Worm (Caenorhabditis elegans) whole organism, L4 larva: ENCODE results near the gene tbx-7.

Source experiments
- F26F4.8 ChIP-seq: fragments of 200-800 bp; sonication (Bioruptor generic); conservative IDR thresholded peaks from 2 replicates; pipeline ENCODE4 v1.3.6; 2022; ENCODE audit warnings: missing genetic modification characterization, missing compliant biosample characterization
- F37D6.2 ChIP-seq: sonication (generic microtip); optimal IDR thresholded peaks from 2 replicates; lab custom pipeline; 2016; ENCODE audit warnings: mild to moderate bottlenecking, missing genetic modification characterization, missing compliant biosample characterization
- T20F7.1 ChIP-seq: fragments of 200-800 bp; sonication (Bioruptor generic); optimal IDR thresholded peaks from 2 replicates; lab custom pipeline; 2018; ENCODE audit warnings: mild to moderate bottlenecking, missing genetic modification characterization, missing compliant biosample characterization
- T26A8.4 ChIP-seq: fragments of 200-800 bp; sonication (Bioruptor generic); IDR thresholded peaks from 2 replicates; pipeline ENCODE4 v1.3.6; 2022; ENCODE audit warnings: missing genetic modification characterization, missing compliant biosample characterization
- Y75B8A.6 ChIP-seq: fragments of 200-800 bp; sonication (Bioruptor generic); IDR thresholded peaks from 2 replicates; pipeline ENCODE4 v1.3.6; 2022; ENCODE audit warnings: missing genetic modification reagents, missing genetic modification characterization, missing compliant biosample characterization
- ZK337.2 ChIP-seq: fragments of 200-800 bp; sonication (Bioruptor generic); IDR thresholded peaks from 2 replicates; pipeline ENCODE4 v1.3.6; 2022; ENCODE audit warnings: missing genetic modification reagents, missing genetic modification characterization, missing compliant biosample characterization
- aha-1 ChIP-seq: fragments of 150-350 bp; peaks from one replicate; lab custom pipeline; 2014; ENCODE audit warnings: missing biosample characterization, missing genetic modification characterization
- ama-1 ChIP-seq: fragments of 150-350 bp; optimal IDR thresholded peaks from 2 replicates; lab custom pipeline; 2014; ENCODE audit warnings: inconsistent platforms, mixed read lengths
- arid-1 ChIP-seq: fragments of 200-800 bp; sonication (Bioruptor generic); conservative IDR thresholded peaks from 2 replicates; pipeline ENCODE4 v1.3.6; 2022; ENCODE audit warnings: missing genetic modification reagents, missing genetic modification characterization, missing compliant biosample characterization
- attf-4 ChIP-seq: sonication (generic microtip); optimal IDR thresholded peaks from 3 replicates; lab custom pipeline; 2017; ENCODE audit warnings: missing biosample characterization, missing genetic modification characterization
- ceh-20 ChIP-seq: fragments of 200-800 bp; sonication (Bioruptor generic); IDR thresholded peaks from 2 replicates; pipeline ENCODE4 v1.3.6; 2022; ENCODE audit warnings: missing genetic modification reagents, missing genetic modification characterization, missing compliant biosample characterization
- ceh-44 ChIP-seq: fragments of 200-800 bp; sonication (Bioruptor generic); IDR thresholded peaks from 2 replicates; pipeline ENCODE4 v1.3.6; 2022; ENCODE audit warnings: missing genetic modification reagents, missing genetic modification characterization, missing compliant biosample characterization
- cey-2 ChIP-seq: sonication (generic microtip); optimal IDR thresholded peaks from 3 replicates; lab custom pipeline; 2017; ENCODE audit warnings: missing genetic modification characterization, mild to moderate bottlenecking, missing compliant biosample characterization, antibody characterized with exemption, borderline replicate concordance; ENCODE audit not compliant: insufficient read depth
- daf-16 ChIP-seq, 3 experiments: sonication (generic microtip); optimal IDR thresholded peaks; 2 replicates each; lab custom pipeline; 2016 to 2017; ENCODE audit warnings: missing genetic modification characterization in 3 of 3, missing genetic modification reagents in 3 of 3, mild to moderate bottlenecking in 2 of 3, missing compliant biosample characterization in 2 of 3, missing biosample characterization in 1 of 3, moderate library complexity in 1 of 3
- daf-8 ChIP-seq: fragments of 200-800 bp; sonication (Bioruptor generic); IDR thresholded peaks from 2 replicates; pipeline ENCODE4 v1.3.6; 2022; ENCODE audit warnings: missing genetic modification characterization, missing compliant biosample characterization
- dmd-8 ChIP-seq: fragments of 200-800 bp; sonication (Bioruptor generic); IDR thresholded peaks from 2 replicates; pipeline ENCODE4 v1.3.6; 2022; ENCODE audit warnings: missing genetic modification characterization, missing compliant biosample characterization
- egl-27 ChIP-seq: sonication (generic microtip); optimal IDR thresholded peaks from 3 replicates; lab custom pipeline; 2017; ENCODE audit warnings: missing biosample characterization, missing genetic modification reagents, missing genetic modification characterization
- fos-1 ChIP-seq: fragments of 150-350 bp; optimal IDR thresholded peaks from 2 replicates; lab custom pipeline; 2014; ENCODE audit warnings: missing biosample characterization, missing genetic modification characterization
- gei-8 ChIP-seq: fragments of 200-800 bp; sonication (Bioruptor generic); optimal IDR thresholded peaks from 2 replicates; lab custom pipeline; 2018; ENCODE audit warnings: mild to moderate bottlenecking, missing genetic modification characterization, missing compliant biosample characterization
- hlh-30 ChIP-seq: sonication (generic microtip); optimal IDR thresholded peaks from 2 replicates; lab custom pipeline; 2017; ENCODE audit warnings: antibody characterized with exemption, mild to moderate bottlenecking, missing genetic modification characterization, missing compliant biosample characterization; ENCODE audit not compliant: insufficient read depth
- lim-7 ChIP-seq: fragments of 200-800 bp; sonication (Bioruptor generic); IDR thresholded peaks from 2 replicates; pipeline ENCODE4 v1.3.6; 2022; ENCODE audit warnings: missing genetic modification characterization, missing compliant biosample characterization
- lin-15B ChIP-seq: fragments of 150-350 bp; sonication (generic microtip); optimal IDR thresholded peaks from 3 replicates; lab custom pipeline; 2014; ENCODE audit warnings: missing biosample characterization, missing genetic modification characterization
- lin-29 ChIP-seq: fragments of 200-800 bp; sonication (Bioruptor generic); IDR thresholded peaks from 2 replicates; pipeline ENCODE4 v1.3.6; 2022; ENCODE audit warnings: missing genetic modification reagents, missing genetic modification characterization, missing compliant biosample characterization
- lin-39 ChIP-seq: fragments of 150-350 bp; optimal IDR thresholded peaks from 2 replicates; lab custom pipeline; 2014; ENCODE audit warnings: missing biosample characterization, missing genetic modification reagents, missing genetic modification characterization
- lir-3 ChIP-seq: sonication (generic microtip); optimal IDR thresholded peaks from 2 replicates; lab custom pipeline; 2016; ENCODE audit warnings: mild to moderate bottlenecking, missing genetic modification characterization, missing compliant biosample characterization
- madf-9 ChIP-seq: fragments of 200-800 bp; sonication (Bioruptor generic); conservative IDR thresholded peaks from 2 replicates; pipeline ENCODE4 v1.3.6; 2022; ENCODE audit warnings: missing genetic modification reagents, missing genetic modification characterization, missing compliant biosample characterization
- nhr-10 ChIP-seq: fragments of 150-350 bp; optimal IDR thresholded peaks from 2 replicates; lab custom pipeline; 2014; ENCODE audit warnings: missing biosample characterization, missing genetic modification characterization
- nhr-11 ChIP-seq: fragments of 150-350 bp; optimal IDR thresholded peaks from 2 replicates; lab custom pipeline; 2014; ENCODE audit warnings: missing biosample characterization, missing genetic modification characterization
- nhr-237 ChIP-seq: sonication (generic microtip); optimal IDR thresholded peaks from 2 replicates; lab custom pipeline; 2017; ENCODE audit warnings: missing biosample characterization, missing genetic modification characterization
- nhr-42 ChIP-seq: fragments of 200-800 bp; sonication (Bioruptor generic); IDR thresholded peaks from 2 replicates; pipeline ENCODE4 v1.3.6; 2022; ENCODE audit warnings: missing genetic modification characterization, missing compliant biosample characterization
- php-3 ChIP-seq: fragments of 200-800 bp; sonication (Bioruptor generic); IDR thresholded peaks from 2 replicates; pipeline ENCODE4 v1.3.6; 2022; ENCODE audit warnings: missing genetic modification reagents, missing genetic modification characterization, missing compliant biosample characterization
- unc-62 ChIP-seq, 3 experiments: fragments of 150-350 bp in 1 of 3; sonication (generic microtip); optimal IDR thresholded peaks in 2 of 3; peaks in 1 of 3; 1 replicate in 1 of 3; 2 replicates in 2 of 3; lab custom pipeline; 2014 to 2017; ENCODE audit warnings: missing biosample characterization in 3 of 3, missing genetic modification characterization in 3 of 3, missing genetic modification reagents in 3 of 3, missing genotype in 1 of 3
- zip-11 ChIP-seq: fragments of 200-800 bp; sonication (Bioruptor generic); IDR thresholded peaks from 2 replicates; pipeline ENCODE4 v1.3.6; 2022; ENCODE audit warnings: missing genetic modification characterization, missing compliant biosample characterization
- ztf-11 ChIP-seq: fragments of 150-350 bp; optimal IDR thresholded peaks from 2 replicates; lab custom pipeline; 2014; ENCODE audit warnings: missing biosample characterization, missing genetic modification characterization
- ztf-7 ChIP-seq: fragments of 150-350 bp; optimal IDR thresholded peaks from 2 replicates; lab custom pipeline; 2014; ENCODE audit warnings: missing biosample characterization, missing genetic modification characterization

tbx-7 gene

ce11 chrIII:5980274-5980918 is 47.9 kb downstream of the tbx-7 start (continued):
- TF ChIP-seq madf-9 (GFP tag; lab: Robert Waterston, UW) = no peak
- TF ChIP-seq Y75B8A.6 (GFP tag; lab: Robert Waterston, UW) = no peak
- no peak for TF ChIP-seq ama-1 (lab: Kevin White, UChicago)
- TF ChIP-seq unc-62 (GFP tag; optimal IDR thresholded peaks at IDR 0.05 in 1 of 2; lab: Kevin White, UChicago) = peak in 1 of 2 experiments; percentile 58
- no peak for TF ChIP-seq unc-62 (tag; optimal IDR thresholded peaks at IDR 0.05; lab: Kevin White, UChicago)
- no peak for TF ChIP-seq F37D6.2 (tag; lab: Kevin White, UChicago)
- no peak for TF ChIP-seq ceh-20 (GFP tag; lab: Robert Waterston, UW)
- no peak for TF ChIP-seq nhr-237 (tag; lab: Kevin White, UChicago)
- TF ChIP-seq daf-16 (GFP tag; optimal IDR thresholded peaks at IDR 0.05; lab: Kevin White, UChicago) = no peak
- TF ChIP-seq daf-16 (tag; optimal IDR thresholded peaks at IDR 0.05; lab: Kevin White, UChicago) = peak; percentile 64
- TF ChIP-seq dmd-8 (GFP tag; lab: Robert Waterston, UW) = no peak
- no peak for TF ChIP-seq lin-29 (GFP tag; lab: Robert Waterston, UW)
- TF ChIP-seq php-3 (GFP tag; lab: Robert Waterston, UW) = no peak
- TF ChIP-seq, all 104 proteins: peak for 7

- TF ChIP-seq ceh-44 (GFP tag; lab: Robert Waterston, UW) = no peak
- no peak for TF ChIP-seq ztf-11 (tag; lab: Kevin White, UChicago)
- no peak for TF ChIP-seq unc-62 (GFP tag; optimal IDR thresholded peaks at IDR 0.05 in 1 of 2; lab: Kevin White, UChicago)
- TF ChIP-seq unc-62 (tag; optimal IDR thresholded peaks at IDR 0.05; lab: Kevin White, UChicago) = no peak
- no peak for TF ChIP-seq ztf-7
- TF ChIP-seq T26A8.4 (GFP tag; lab: Robert Waterston, UW) = no peak
- TF ChIP-seq ama-1 (lab: Kevin White, UChicago) = no peak
- TF ChIP-seq T20F7.1 = no peak
- no peak for TF ChIP-seq nhr-11
- TF ChIP-seq egl-27 (tag; lab: Kevin White, UChicago) = no peak
- TF ChIP-seq fos-1 (tag; lab: Kevin White, UChicago) = no peak
- no peak for TF ChIP-seq ZK337.2 (GFP tag; lab: Robert Waterston, UW)
- TF ChIP-seq daf-16 (GFP tag; optimal IDR thresholded peaks at IDR 0.05; lab: Kevin White, UChicago) = no peak
- TF ChIP-seq daf-16 (tag; optimal IDR thresholded peaks at IDR 0.05; lab: Kevin White, UChicago) = no peak
- TF ChIP-seq daf-8 = no peak
- TF ChIP-seq F26F4.8 (GFP tag; lab: Robert Waterston, UW) = no peak
- TF ChIP-seq lir-3 (tag; lab: Kevin White, UChicago) = no peak
- no peak for TF ChIP-seq cey-2 (tag; lab: Kevin White, UChicago)
- no peak for TF ChIP-seq lim-7
- no peak for TF ChIP-seq arid-1
Observed at ce11 chrIII:5976021-5976420, 52.3 kb downstream of the tbx-7 start.

ce11 chrIII:5975005-5975730 is 53.2 kb downstream of the tbx-7 start, which contains the start of gene mlp-1:
Gene mlp-1, minus strand, starts transcription at chrIII:5975055.
- TF ChIP-seq attf-4 (tag; lab: Kevin White, UChicago) = no peak
- no peak for TF ChIP-seq T20F7.1
- no peak for TF ChIP-seq T26A8.4 (GFP tag; lab: Robert Waterston, UW)
- TF ChIP-seq lin-39 (tag; lab: Kevin White, UChicago) = no peak
- no peak for TF ChIP-seq ztf-11 (tag; lab: Kevin White, UChicago)
- TF ChIP-seq zip-11 (GFP tag; lab: Robert Waterston, UW) = no peak
- TF ChIP-seq aha-1 (tag; lab: Kevin White, UChicago) = no peak
- TF ChIP-seq lir-3 (tag; lab: Kevin White, UChicago) = no peak
- no peak for TF ChIP-seq gei-8 (GFP tag; lab: Kevin White, UChicago)
- TF ChIP-seq hlh-30 (tag; lab: Kevin White, UChicago) = no peak
- no peak for TF ChIP-seq lin-15B
- TF ChIP-seq daf-16 (GFP tag; optimal IDR thresholded peaks at IDR 0.05; lab: Kevin White, UChicago) = no peak
- TF ChIP-seq daf-16 (tag; optimal IDR thresholded peaks at IDR 0.05; lab: Kevin White, UChicago) = no peak
- no peak for TF ChIP-seq nhr-42 (GFP tag; lab: Robert Waterston, UW)
- TF ChIP-seq cey-2 (tag; lab: Kevin White, UChicago) = no peak
- TF ChIP-seq nhr-10 (tag; lab: Kevin White, UChicago) = no peak
- TF ChIP-seq php-3 (GFP tag; lab: Robert Waterston, UW) = no peak
